Fruit fly (Drosophila melanogaster): ENCODE data around the gene btd.

The btd gene

DNA sequence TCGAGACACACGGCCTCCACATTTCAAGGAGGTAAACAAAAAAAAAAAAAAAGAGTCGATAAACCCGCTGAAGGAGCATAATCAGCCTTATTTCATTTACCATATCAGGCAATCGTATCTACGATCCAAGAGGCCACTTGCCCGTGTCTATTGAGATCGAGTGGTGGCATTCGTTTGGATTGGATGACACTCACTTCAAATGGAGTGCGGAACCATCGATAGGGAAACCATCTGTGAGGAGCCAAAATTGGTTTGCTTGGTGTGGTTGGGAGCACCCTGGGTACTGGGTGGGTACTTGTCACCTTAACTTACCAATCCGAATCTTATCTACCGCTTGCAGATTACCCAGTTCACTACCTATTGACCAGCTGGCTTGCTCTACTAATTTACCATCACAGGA lies 30.3 kb upstream of the btd start:
- TF ChIP-seq CG17801 (GFP tag; optimal IDR thresholded peaks at IDR 0.05; ENCODE audit: partially characterized antibody): no peak

dm6 chrX:9664426-9664825 lies 29.6 kb upstream of the btd start:
- TF ChIP-seq CG17801 (GFP tag; optimal IDR thresholded peaks at IDR 0.05; ENCODE audit: partially characterized antibody): peak; percentile 40

dm6 chrX:9666465-9666864 lies 27.5 kb upstream of the btd start:
- no peak for TF ChIP-seq CG17801 (GFP tag; optimal IDR thresholded peaks at IDR 0.05; ENCODE audit: partially characterized antibody)

dm6 chrX:9674912-9675311 lies 19.1 kb upstream of the btd start:
- peak; percentile 39 for TF ChIP-seq CG17801 (GFP tag; optimal IDR thresholded peaks at IDR 0.05; ENCODE audit: partially characterized antibody)

- peak; percentile 91 for TF ChIP-seq CG17801 (GFP tag; optimal IDR thresholded peaks at IDR 0.05; ENCODE audit: partially characterized antibody)
Measured at dm6 chrX:9684158-9684557, 9.8 kb upstream of the btd start.

- TF ChIP-seq CG17801 (GFP tag; optimal IDR thresholded peaks at IDR 0.05; ENCODE audit: partially characterized antibody): peak; percentile 92
Measured at dm6 chrX:9684697-9685567, 9.1 kb upstream of the btd start.

DNA sequence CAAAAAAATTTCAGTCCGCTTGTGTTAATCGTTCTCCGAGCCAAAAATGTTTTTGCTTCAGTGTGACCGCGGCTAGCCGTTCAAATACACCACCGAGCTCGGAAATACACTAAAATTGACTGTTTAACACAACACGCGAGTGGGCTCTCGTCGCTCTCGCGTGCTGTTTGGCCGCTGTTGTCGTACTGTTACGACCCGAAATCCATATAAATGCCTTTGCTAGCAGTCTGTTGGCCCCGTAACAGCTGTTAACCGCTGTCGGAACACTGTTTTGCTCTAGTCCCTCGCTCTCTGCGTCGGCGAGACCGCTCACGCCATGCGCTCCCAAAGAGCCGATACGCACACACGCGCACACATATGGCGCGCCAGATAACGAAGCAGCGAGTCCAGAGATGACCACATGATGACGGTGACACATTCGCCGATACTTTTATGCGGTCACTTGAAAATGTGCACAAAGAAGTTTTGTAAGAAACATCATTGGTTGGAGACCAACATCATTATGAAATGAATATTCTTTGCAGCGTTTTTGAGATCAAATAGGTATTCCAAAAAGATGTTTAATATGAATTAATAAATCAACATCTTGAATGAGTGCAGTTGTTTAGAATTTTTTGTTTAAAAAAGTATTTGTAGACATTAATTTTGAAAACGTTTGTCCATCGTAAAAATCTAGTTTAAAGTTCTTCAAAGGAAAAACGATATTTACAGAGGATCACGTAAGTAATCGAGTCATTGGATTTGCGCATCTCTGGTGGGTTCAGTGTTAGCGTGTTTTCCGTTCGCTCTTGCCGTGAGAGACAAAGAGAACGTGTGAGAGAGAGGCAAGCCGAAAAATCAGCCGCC lies 8.2 kb upstream of the btd start:
- TF ChIP-seq CG17801 (GFP tag; optimal IDR thresholded peaks at IDR 0.05; ENCODE audit: partially characterized antibody): peak; percentile 59

- TF ChIP-seq CG17801 (GFP tag; optimal IDR thresholded peaks at IDR 0.05; ENCODE audit: partially characterized antibody): peak; percentile 25
Measured at dm6 chrX:9686546-9687219, 7.3 kb upstream of the btd start, which contains the start of gene nej. Gene nej (minus strand): TSS chrX:9687066.

DNA sequence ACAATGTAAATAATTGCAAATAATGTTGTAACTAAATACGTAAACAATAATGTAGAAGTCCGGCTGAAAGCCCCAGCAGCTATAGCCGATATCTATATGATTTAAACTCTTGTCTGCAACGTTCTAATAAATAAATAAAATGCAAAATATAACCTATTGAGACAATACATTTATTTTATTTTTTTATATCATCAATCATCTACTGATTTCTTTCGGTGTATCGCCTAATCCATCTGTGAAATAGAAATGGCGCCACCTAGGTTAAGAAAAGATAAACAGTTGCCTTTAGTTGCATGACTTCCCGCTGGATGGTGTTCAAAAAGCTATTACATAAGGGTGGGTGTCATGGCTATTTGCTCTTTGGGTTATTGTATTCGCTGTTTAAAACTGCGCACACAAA lies 6.4 kb upstream of the btd start:
- TF ChIP-seq CG17801 (GFP tag; optimal IDR thresholded peaks at IDR 0.05; ENCODE audit: partially characterized antibody): peak; percentile 97

- no peak for TF ChIP-seq CG17801 (GFP tag; optimal IDR thresholded peaks at IDR 0.05; ENCODE audit: partially characterized antibody)
Measured at dm6 chrX:9689129-9689528, 4.9 kb upstream of the btd start.

- no peak for TF ChIP-seq CG17801 (GFP tag; optimal IDR thresholded peaks at IDR 0.05; ENCODE audit: partially characterized antibody)
Measured at dm6 chrX:9692297-9693013, 1.5 kb upstream of the btd start.

- TF ChIP-seq CG17801 (GFP tag; optimal IDR thresholded peaks at IDR 0.05; ENCODE audit: partially characterized antibody): no peak
Measured at dm6 chrX:9694652-9695051, 666 bp downstream of the btd start.

DNA sequence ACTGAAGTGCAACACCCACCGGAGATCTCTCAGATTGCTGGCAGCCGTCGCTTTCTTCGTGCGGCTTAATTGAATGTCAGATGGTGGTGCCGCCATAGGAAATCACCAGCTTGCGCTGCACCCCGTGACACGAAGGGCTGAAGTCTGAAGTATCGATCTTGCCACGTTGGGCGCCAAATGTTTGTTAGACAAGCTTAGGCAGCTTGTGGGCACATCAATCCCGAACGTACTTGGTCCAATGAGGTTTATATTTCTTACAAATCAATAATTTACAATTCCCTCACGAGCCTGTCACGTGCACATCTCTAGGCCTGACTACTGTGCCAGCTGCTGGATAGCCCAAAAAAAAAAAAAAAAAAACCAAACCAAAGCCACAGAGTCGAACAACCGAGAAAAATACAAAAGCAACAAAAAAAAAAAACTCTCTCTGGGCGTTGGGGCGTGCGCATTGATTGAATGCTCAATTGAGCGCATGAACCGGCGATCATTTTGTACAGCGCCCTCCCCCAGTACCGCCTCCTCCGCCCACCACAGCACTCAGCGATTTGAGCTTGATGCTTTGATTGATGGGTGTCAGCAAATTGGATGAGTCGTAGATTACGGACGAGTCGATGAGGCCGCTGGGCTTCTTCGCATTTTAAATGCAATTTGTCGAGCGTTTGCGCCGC lies 14.0 kb downstream of the btd start:
- TF ChIP-seq CG17801 (GFP tag; optimal IDR thresholded peaks at IDR 0.05; ENCODE audit: partially characterized antibody): no peak

dm6 chrX:9727309-9727708 lies 33.3 kb downstream of the btd start:
- TF ChIP-seq CG17801 (GFP tag; optimal IDR thresholded peaks at IDR 0.05; ENCODE audit: partially characterized antibody): no peak

All from ovary, adult (tissue).